Fruit fly (Drosophila melanogaster) whole organism, embryonic: Measurements from ENCODE around the gene CG2889.

Experiments used
- Abd-B ChIP-seq: fragments of 200-800 bp; sonication (Bioruptor generic); optimal IDR thresholded peaks from 2 replicates; lab custom pipeline; 2018; ENCODE audit warnings: missing biosample characterization, mild to moderate bottlenecking, missing genetic modification characterization, moderate library complexity
- Atf6 ChIP-seq: fragments of 200-800 bp; sonication (Bioruptor generic); IDR thresholded peaks from 2 replicates; pipeline ENCODE4 v1.3.6; 2022; ENCODE audit warnings: missing biosample characterization, missing genetic modification characterization
- CG10959 ChIP-seq: fragments of 200-800 bp; sonication (Bioruptor generic); IDR thresholded peaks from 2 replicates; pipeline ENCODE4 v1.3.6; 2022; ENCODE audit warnings: missing biosample characterization, missing genetic modification characterization
- CG12942 ChIP-seq: fragments of 200-800 bp; sonication (Bioruptor generic); optimal IDR thresholded peaks from 3 replicates; lab custom pipeline; 2016; ENCODE audit warnings: missing biosample characterization, missing genetic modification characterization
- CG2199 ChIP-seq: fragments of 200-800 bp; sonication (Bioruptor generic); IDR thresholded peaks from 3 replicates; pipeline ENCODE4 v1.3.6; 2022; ENCODE audit warnings: missing biosample characterization, missing genetic modification characterization
- CG3065 ChIP-seq: fragments of 200-800 bp; sonication (Bioruptor generic); optimal IDR thresholded peaks from 2 replicates; lab custom pipeline; 2016; ENCODE audit warnings: missing biosample characterization, missing genetic modification characterization
- Dll ChIP-seq: fragments of 200-800 bp; sonication (Bioruptor generic); IDR thresholded peaks from 4 replicates; pipeline ENCODE4 v1.3.6; 2022; ENCODE audit warnings: missing biosample characterization, missing genetic modification characterization; ENCODE audit not compliant: partially characterized antibody
- Drgx ChIP-seq: fragments of 200-800 bp; sonication (Bioruptor generic); IDR thresholded peaks from 2 replicates; pipeline ENCODE4 v1.3.6; 2022; ENCODE audit warnings: missing biosample characterization, missing genetic modification characterization
- HmgD ChIP-seq: fragments of 200-800 bp; sonication (Bioruptor generic); optimal IDR thresholded peaks from 3 replicates; lab custom pipeline; 2016; ENCODE audit warnings: missing biosample characterization, missing genetic modification characterization
- Hr78 ChIP-seq, 2 experiments: fragments of 200-800 bp in 1 of 2; fragments of >200 bp in 1 of 2; sonication (Bioruptor generic) in 1 of 2; optimal IDR thresholded peaks; 2 replicates each; lab custom pipeline; 2017 to 2019; ENCODE audit warnings: missing biosample characterization in 2 of 2, missing genetic modification characterization in 2 of 2, mild to moderate bottlenecking in 1 of 2, moderate library complexity in 1 of 2
- sqz ChIP-seq: fragments of 200-800 bp; sonication (Bioruptor generic); optimal IDR thresholded peaks from 3 replicates; lab custom pipeline; 2018; ENCODE audit warnings: missing biosample characterization, mild to moderate bottlenecking, missing genetic modification characterization
- twi ChIP-seq: fragments of 200-800 bp; optimal IDR thresholded peaks from 2 replicates; lab custom pipeline; 2019; ENCODE audit warnings: missing biosample characterization, mild to moderate bottlenecking, missing genetic modification characterization, moderate library complexity
- zen2 ChIP-seq: fragments of 200-800 bp; sonication (Bioruptor generic); IDR thresholded peaks from 3 replicates; pipeline ENCODE4 v1.3.6; 2022; ENCODE audit warnings: missing biosample characterization, missing genetic modification characterization; ENCODE audit not compliant: partially characterized antibody

DNA sequence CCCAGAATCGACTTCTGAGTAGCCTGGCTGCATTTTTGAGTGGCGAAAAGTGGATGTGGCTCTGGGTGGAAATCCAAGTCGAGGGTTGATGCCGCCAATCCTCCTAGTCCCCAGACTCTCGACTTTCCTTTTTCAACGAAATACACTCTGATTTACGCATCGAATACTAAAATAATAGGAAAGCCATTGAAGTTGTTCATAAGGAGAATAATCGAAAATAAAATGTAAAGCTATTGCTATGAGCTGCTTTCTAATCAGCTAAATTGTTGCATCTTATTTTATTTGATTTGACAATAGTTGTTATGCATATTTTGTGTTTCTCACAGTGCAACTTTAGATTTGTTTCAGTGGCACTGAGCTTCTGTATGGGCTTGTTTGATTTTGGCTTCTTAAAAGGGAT is 39.9 kb downstream of the CG2889 start:
- no peak for TF ChIP-seq CG3065
- TF ChIP-seq CG12942 (GFP tag; lab: Kevin White, UChicago): no peak
- TF ChIP-seq Drgx (GFP tag; lab: Robert Waterston, UW): no peak
- no peak for TF ChIP-seq sqz (GFP tag; lab: Kevin White, UChicago)
- no peak for TF ChIP-seq Dll (GFP tag; lab: Robert Waterston, UW)
- no peak for TF ChIP-seq zen2 (GFP tag; lab: Robert Waterston, UW)
- no peak for TF ChIP-seq Atf6 (GFP tag; lab: Robert Waterston, UW)
- no peak for TF ChIP-seq Abd-B (GFP tag; lab: Kevin White, UChicago)
- TF ChIP-seq CG10959 (GFP tag; lab: Robert Waterston, UW): no peak
- TF ChIP-seq CG2199 (GFP tag; lab: Robert Waterston, UW): no peak
- no peak for TF ChIP-seq twi
- no peak for TF ChIP-seq HmgD (GFP tag; lab: Kevin White, UChicago)
- TF ChIP-seq Hr78 (GFP tag; optimal IDR thresholded peaks at IDR 0.05; lab: Kevin White, UChicago): no peak
